Worm (Caenorhabditis elegans) whole organism, young adult: ENCODE results near the gene lin-54.

ENCODE experiments used
- Y53F4B.3 ChIP-seq: fragments of 200-800 bp; sonication (Bioruptor generic); IDR thresholded peaks from 2 replicates; pipeline ENCODE4 v1.3.6; 2022; ENCODE audit warnings: missing genetic modification reagents, missing genetic modification characterization, missing compliant biosample characterization
- Y56A3A.18 ChIP-seq: fragments of 200-800 bp; sonication (Bioruptor generic); IDR thresholded peaks from 2 replicates; pipeline ENCODE4 v1.3.6; 2022; ENCODE audit warnings: missing genetic modification reagents, missing genetic modification characterization, missing compliant biosample characterization
- ama-1 ChIP-seq, 3 experiments: fragments of 150-350 bp in 1 of 3; sonication (generic microtip) in 2 of 3; optimal IDR thresholded peaks; 2 replicates each; lab custom pipeline; 2014 to 2018; ENCODE audit warnings: missing biosample characterization in 2 of 3, missing genetic modification characterization in 2 of 3, missing genetic modification reagents in 2 of 3
- dpl-1 ChIP-seq: fragments of 150-350 bp; optimal IDR thresholded peaks from 2 replicates; lab custom pipeline; 2014; ENCODE audit warnings: missing biosample characterization, missing genetic modification reagents, missing genetic modification characterization
- lin-35 ChIP-seq, 3 experiments: fragments of 150-350 bp in 2 of 3; sonication (generic microtip) in 1 of 3; optimal IDR thresholded peaks; 2 replicates each; lab custom pipeline; 2014 to 2018; ENCODE audit warnings: missing biosample characterization in 3 of 3, missing genetic modification characterization in 3 of 3, missing genetic modification reagents in 3 of 3
- lsl-1 ChIP-seq: fragments of 200-800 bp; sonication (Bioruptor generic); optimal IDR thresholded peaks from 2 replicates; lab custom pipeline; 2018; ENCODE audit warnings: mild to moderate bottlenecking, missing genetic modification characterization, moderate library complexity, missing compliant biosample characterization
- nfyb-1 ChIP-seq: fragments of 200-800 bp; sonication (Bioruptor generic); IDR thresholded peaks from 2 replicates; pipeline ENCODE4 v1.3.6; 2022; ENCODE audit warnings: missing genetic modification reagents, missing genetic modification characterization, missing compliant biosample characterization
- snpc-4 ChIP-seq, 5 experiments: fragments of 150-350 bp in 1 of 5; sonication (generic microtip) in 4 of 5; optimal IDR thresholded peaks; 2 replicates each; lab custom pipeline; 2014 to 2018; ENCODE audit warnings: missing genetic modification characterization in 5 of 5, missing biosample characterization in 3 of 5, antibody characterized with exemption in 2 of 5, mild to moderate bottlenecking in 2 of 5, missing compliant biosample characterization in 2 of 5, missing genotype in 2 of 5, moderate library complexity in 2 of 5, missing genetic modification reagents in 1 of 5
- xnd-1 ChIP-seq: sonication (generic microtip); optimal IDR thresholded peaks from 2 replicates; lab custom pipeline; 2016; ENCODE audit warnings: missing genotype, missing genetic modification reagents, missing genetic modification characterization, missing compliant biosample characterization

DNA sequence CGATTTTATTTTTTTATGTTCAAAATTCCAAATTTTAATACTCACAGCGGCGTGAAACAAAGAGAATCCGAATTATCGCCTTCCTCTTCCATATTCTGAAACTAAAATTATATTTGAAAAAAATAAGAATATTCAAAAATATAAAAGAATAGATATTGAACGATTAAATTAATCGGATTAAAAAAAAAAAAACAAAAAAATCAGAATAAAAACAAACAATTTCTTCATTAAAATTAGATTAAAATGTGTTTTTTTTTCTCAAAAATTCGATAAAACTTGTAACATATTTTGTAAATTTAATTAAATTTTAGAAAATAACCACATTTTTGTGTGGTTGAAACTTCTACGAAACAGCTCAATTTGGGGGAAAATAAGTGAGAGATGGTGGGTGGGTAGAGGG, 41.9 kb downstream of the lin-54 start, which contains the start of gene cpsf-3:
- TF ChIP-seq lsl-1 (no peak), xnd-1 (tag; lab: Kevin White, UChicago) (no peak), lin-35 (GFP tag; optimal IDR thresholded peaks at IDR 0.05; lab: Kevin White, UChicago) (no peak), snpc-4 (GFP tag; optimal IDR thresholded peaks at IDR 0.05; lab: Kevin White, UChicago) (no peak), snpc-4 (tag; optimal IDR thresholded peaks at IDR 0.05; lab: Kevin White, UChicago) (no peak), Y56A3A.18 (no peak), ama-1 (optimal IDR thresholded peaks at IDR 0.05; lab: Kevin White, UChicago) (no peak), ama-1 (GFP tag; optimal IDR thresholded peaks at IDR 0.05; lab: Kevin White, UChicago) (no peak), dpl-1 (GFP tag; lab: Kevin White, UChicago) (no peak), nfyb-1 (GFP tag; lab: Robert Waterston, UW) (no peak), Y53F4B.3 (no peak)
